Fruit fly (Drosophila melanogaster): ENCODE measurements around the gene CG15715.

dm6 chr3L:15856035-15856434 lies 18.8 kb upstream of the CG15715 start:
- TF ChIP-seq Sin3A (optimal IDR thresholded peaks at IDR 0.05) (no peak), h (optimal IDR thresholded peaks at IDR 0.05) (no peak), ttk (optimal IDR thresholded peaks at IDR 0.05) (no peak), Myc (optimal IDR thresholded peaks at IDR 0.05) (no peak), insv (optimal IDR thresholded peaks at IDR 0.05) (no peak)

All from Kc167 (cell line).